Worm (Caenorhabditis elegans): ENCODE measurements around the gene eif-3.B.

- TF ChIP-seq madf-2 (tag; optimal IDR thresholded peaks at IDR 0.05) (no peak), fax-1 (tag; optimal IDR thresholded peaks at IDR 0.05) (no peak), rnt-1 (tag; optimal IDR thresholded peaks at IDR 0.05) (no peak), sdc-2 (tag; optimal IDR thresholded peaks at IDR 0.05) (no peak), mec-3 (tag; optimal IDR thresholded peaks at IDR 0.05; ENCODE audit: borderline replicate concordance) (no peak), ceh-31 (tag; optimal IDR thresholded peaks at IDR 0.05) (no peak), pax-1 (tag; optimal IDR thresholded peaks at IDR 0.05) (no peak), pag-3 (tag; optimal IDR thresholded peaks at IDR 0.05; ENCODE audit: borderline replicate concordance) (no peak), ama-1 (optimal IDR thresholded peaks at IDR 0.05) (no peak), ceh-48 (tag; optimal IDR thresholded peaks at IDR 0.05) (no peak), nfya-1 (tag; optimal IDR thresholded peaks at IDR 0.05) (no peak), lin-11 (tag; optimal IDR thresholded peaks at IDR 0.05) (no peak), ceh-9 (tag; optimal IDR thresholded peaks at IDR 0.05) (no peak)
These were observed 15.4 kb downstream of the eif-3.B start for ce11 chrII:14810609-14811008.

Measured in whole organism, late embryonic.